Fruit fly (Drosophila melanogaster): ENCODE measurements around the gene CG7110.

Gene CG7110

dm6 chr2L:13370762-13371161 is 28.0 kb upstream of the CG7110 start, which contains the start of gene ND-B22 (continued):
- TF ChIP-seq BEAF-32 (GFP tag; optimal IDR thresholded peaks at IDR 0.05) (peak; percentile 25), CG15073 (GFP tag; optimal IDR thresholded peaks at IDR 0.05) (no peak), CG2875 (GFP tag; optimal IDR thresholded peaks at IDR 0.05) (no peak), dysf (GFP tag; IDR thresholded peaks at IDR 0.05) (0 out of 3 replicates have a peak, but pooled peaks have one; percentile 5), CG8944 (GFP tag; optimal IDR thresholded peaks at IDR 0.05) (no peak), CG18764 (GFP tag; optimal IDR thresholded peaks at IDR 0.05) (no peak), CG32772 (GFP tag; IDR thresholded peaks at IDR 0.05) (no peak), insv (GFP tag; optimal IDR thresholded peaks at IDR 0.05) (no peak), Usf (GFP tag; optimal IDR thresholded peaks at IDR 0.05) (no peak), CG17385 (GFP tag; optimal IDR thresholded peaks at IDR 0.05) (peak; percentile 49), CG30403 (GFP tag; optimal IDR thresholded peaks at IDR 0.05) (peak; percentile 58), CG7786 (GFP tag; optimal IDR thresholded peaks at IDR 0.05) (peak; percentile 5), CG33213 (GFP tag; optimal IDR thresholded peaks at IDR 0.05) (peak; percentile 30), CG10366 (GFP tag; IDR thresholded peaks at IDR 0.05) (no peak), CG43689 (GFP tag; IDR thresholded peaks at IDR 0.05) (no peak), MBD-R2 (GFP tag; IDR thresholded peaks at IDR 0.05) (peak; percentile 85), Dp (GFP tag; optimal IDR thresholded peaks at IDR 0.05) (peak; percentile 88), Lim3 (GFP tag; IDR thresholded peaks at IDR 0.05) (no peak), E2f2 (GFP tag; IDR thresholded peaks at IDR 0.05) (peak; percentile 93), CG4820 (GFP tag; optimal IDR thresholded peaks at IDR 0.05) (peak; percentile 39), NK7.1 (GFP tag; optimal IDR thresholded peaks at IDR 0.05) (peak; percentile 34), cwo (GFP tag; optimal IDR thresholded peaks at IDR 0.05) (no peak), bcd (GFP tag; optimal IDR thresholded peaks at IDR 0.05) (peak; percentile 37), CG10654 (GFP tag; optimal IDR thresholded peaks at IDR 0.05) (peak; percentile 31), ranshi (GFP tag; IDR thresholded peaks at IDR 0.05) (0 out of 2 replicates have a peak, but pooled peaks have one; percentile 22), Doc3 (GFP tag; IDR thresholded peaks at IDR 0.05; ENCODE audit: partially characterized antibody) (no peak), CG10321 (GFP tag; IDR thresholded peaks at IDR 0.05) (no peak), CG3995 (GFP tag; optimal IDR thresholded peaks at IDR 0.05) (peak; percentile 32), CG34376 (GFP tag; optimal IDR thresholded peaks at IDR 0.05) (peak; percentile 33), Scr (GFP tag; IDR thresholded peaks at IDR 0.05; ENCODE audit: partially characterized antibody) (0 out of 2 replicates have a peak, but pooled peaks have one; percentile 25), CG4360 (GFP tag; IDR thresholded peaks at IDR 0.05) (peak; percentile 97), ftz-f1 (GFP tag; optimal IDR thresholded peaks at IDR 0.05) (no peak), CG4424 (GFP tag; optimal IDR thresholded peaks at IDR 0.05) (peak; percentile 26), tup (GFP tag; optimal IDR thresholded peaks at IDR 0.05) (peak; percentile 5), Bteb2 (GFP tag; optimal IDR thresholded peaks at IDR 0.05) (peak; percentile 8), CG11723 (GFP tag; optimal IDR thresholded peaks at IDR 0.05) (no peak), CG6272 (GFP tag; IDR thresholded peaks at IDR 0.05) (no peak), CG12391 (tag; optimal IDR thresholded peaks at IDR 0.05) (peak; percentile 18), CG2202 (tag; optimal IDR thresholded peaks at IDR 0.05) (no peak), Blimp-1 (GFP tag; optimal IDR thresholded peaks at IDR 0.05) (no peak), CG4617 (GFP tag; optimal IDR thresholded peaks at IDR 0.05; ENCODE audit: borderline replicate concordance) (peak; percentile 87), CG7357 (GFP tag; IDR thresholded peaks at IDR 0.05) (no peak), CG3726 (GFP tag; IDR thresholded peaks at IDR 0.05) (no peak), sug (tag; optimal IDR thresholded peaks at IDR 0.05) (peak; percentile 53), CG15269 (tag; optimal IDR thresholded peaks at IDR 0.05) (peak; percentile 30), CG14965 (GFP tag; optimal IDR thresholded peaks at IDR 0.05; ENCODE audit: borderline replicate concordance) (no peak), sisA (GFP tag; IDR thresholded peaks at IDR 0.05) (no peak), Hmx (GFP tag; optimal IDR thresholded peaks at IDR 0.05) (no peak), CG1792 (GFP tag; optimal IDR thresholded peaks at IDR 0.05) (no peak), odd (GFP tag; optimal IDR thresholded peaks at IDR 0.05) (peak; percentile 32), nerfin-1 (tag; optimal IDR thresholded peaks at IDR 0.05) (no peak)
